Worm (Caenorhabditis elegans) whole organism, mixed stage, embryonic: ENCODE data around the gene F11C1.4.

Experiments used
- ceh-39 ChIP-seq: fragments of 150-350 bp; optimal IDR thresholded peaks from 2 replicates; lab custom pipeline; 2014; ENCODE audit warnings: missing biosample characterization, missing genetic modification characterization
- elt-1 ChIP-seq: sonication (generic microtip); optimal IDR thresholded peaks from 2 replicates; lab custom pipeline; 2017; ENCODE audit warnings: missing genetic modification characterization, mild to moderate bottlenecking, missing compliant biosample characterization, antibody characterized with exemption, moderate library complexity, borderline replicate concordance; ENCODE audit not compliant: insufficient read depth
- lin-13 ChIP-seq: fragments of 150-350 bp; optimal IDR thresholded peaks from 2 replicates; lab custom pipeline; 2014; ENCODE audit warnings: missing biosample characterization, missing genetic modification characterization
- lin-32 ChIP-seq: fragments of 200-800 bp; sonication (Bioruptor generic); optimal IDR thresholded peaks from 2 replicates; lab custom pipeline; 2018; ENCODE audit warnings: mild to moderate bottlenecking, missing genetic modification characterization, missing compliant biosample characterization
- nhr-12 ChIP-seq: fragments of 150-350 bp; optimal IDR thresholded peaks from 2 replicates; lab custom pipeline; 2014; ENCODE audit warnings: missing biosample characterization, missing genetic modification characterization
- nhr-237 ChIP-seq: fragments of 150-350 bp; optimal IDR thresholded peaks from 2 replicates; lab custom pipeline; 2014; ENCODE audit warnings: missing biosample characterization, missing genetic modification characterization
- nhr-76 ChIP-seq: sonication (generic microtip); optimal IDR thresholded peaks from 2 replicates; lab custom pipeline; 2017; ENCODE audit warnings: missing biosample characterization, missing genetic modification characterization
- pha-4 ChIP-seq: fragments of 150-350 bp; optimal IDR thresholded peaks from 2 replicates; lab custom pipeline; 2018; ENCODE audit warnings: missing biosample characterization, missing genetic modification reagents, missing genetic modification characterization
- unc-120 ChIP-seq: sonication (generic microtip); optimal IDR thresholded peaks from 2 replicates; lab custom pipeline; 2017; ENCODE audit warnings: missing genetic modification characterization, missing compliant biosample characterization; ENCODE audit not compliant: poor library complexity, severe bottlenecking
- unc-62 ChIP-seq: fragments of 150-350 bp; optimal IDR thresholded peaks from 2 replicates; lab custom pipeline; 2014; ENCODE audit warnings: missing biosample characterization, missing genetic modification reagents, missing genetic modification characterization

- TF ChIP-seq lin-13 (tag; lab: Kevin White, UChicago): no peak
- TF ChIP-seq nhr-12 (tag; lab: Kevin White, UChicago): no peak
- TF ChIP-seq nhr-237 (tag; lab: Kevin White, UChicago): no peak
- TF ChIP-seq nhr-76 (tag; lab: Kevin White, UChicago): no peak
- no peak for TF ChIP-seq pha-4 (tag; lab: Kevin White, UChicago)
- TF ChIP-seq ceh-39 (tag; lab: Kevin White, UChicago): peak; percentile 29
- TF ChIP-seq unc-120: no peak
- no peak for TF ChIP-seq lin-32
- TF ChIP-seq unc-62 (GFP tag; lab: Kevin White, UChicago): no peak
- TF ChIP-seq elt-1 (tag; lab: Kevin White, UChicago): no peak
Measured at ce11 chrX:12990529-12991520, 14.0 kb downstream of the F11C1.4 start, which contains the start of the genes F11C1.1 and vwa-8.
